Worm (Caenorhabditis elegans) whole organism, early embryonic: ENCODE data around the gene B0524.6.

Source experiments
- ama-1 ChIP-seq: fragments of 150-350 bp; optimal IDR thresholded peaks from 2 replicates; lab custom pipeline; 2014
- flt-1 ChIP-seq: fragments of 200-800 bp; sonication (Bioruptor generic); IDR thresholded peaks from 2 replicates; pipeline ENCODE4 v1.3.6; 2022; ENCODE audit warnings: missing genetic modification characterization, missing compliant biosample characterization

- TF ChIP-seq flt-1 (GFP tag; lab: Robert Waterston, UW) (no peak), ama-1 (lab: Kevin White, UChicago) (no peak)
These were observed 43.9 kb upstream of the B0524.6 start for ce11 chrIII:1949362-1949761.
